Worm (Caenorhabditis elegans) whole organism, L3 larva: ENCODE results near the gene ZC15.1.

Experiments used
- nhr-77 ChIP-seq: fragments of 150-350 bp; optimal IDR thresholded peaks from 2 replicates; lab custom pipeline; 2014; ENCODE audit warnings: missing biosample characterization, missing genetic modification characterization
- ztf-11 ChIP-seq: fragments of 150-350 bp; optimal IDR thresholded peaks from 2 replicates; lab custom pipeline; 2014; ENCODE audit warnings: missing biosample characterization, missing genetic modification characterization

ce11 chrV:20310575-20310974 lies 4.7 kb downstream of the ZC15.1 start, which contains the start of gene ZC15.10:
- TF ChIP-seq nhr-77 (tag; lab: Kevin White, UChicago) (no peak), ztf-11 (tag; lab: Kevin White, UChicago) (no peak)
